ENCODE assay signal across 2 worm cellular contexts in genomic region chrIV:16381933-16382591, ce11.
TF ChIP-seq lines count a peak whose summit lies in the region.

Gene Y7A9D.1 (minus strand): TSS chrIV:16382215.

TF ChIP-seq in whole organism, L1 larva, 84 proteins besides CTCF, POLR2A, EP300 and RAD21 (continued from another document):
- peak in 1 of 2 experiments; percentile 38 for TF ChIP-seq ztf-11 (tag; optimal IDR thresholded peaks at IDR 0.05; lab: Kevin White, UChicago)
- peak; percentile 5 for TF ChIP-seq pax-3 (tag; optimal IDR thresholded peaks at IDR 0.05; lab: Kevin White, UChicago)
- TF ChIP-seq blmp-1 (tag; optimal IDR thresholded peaks at IDR 0.05; lab: Kevin White, UChicago) = no peak
- no peak for TF ChIP-seq ceh-63 (GFP tag; optimal IDR thresholded peaks at IDR 0.05; lab: Kevin White, UChicago)
- peak; percentile 57 for TF ChIP-seq unc-130 (tag; optimal IDR thresholded peaks at IDR 0.05; lab: Kevin White, UChicago)
- peak; percentile 70 for TF ChIP-seq nhr-85 (tag; lab: Kevin White, UChicago)
- TF ChIP-seq C04F5.9 (tag; optimal IDR thresholded peaks at IDR 0.05; lab: Kevin White, UChicago) = no peak
- no peak for TF ChIP-seq mab-9 (GFP tag; IDR thresholded peaks at IDR 0.05; lab: Robert Waterston, UW)
- TF ChIP-seq irx-1 (tag; optimal IDR thresholded peaks at IDR 0.05; lab: Kevin White, UChicago) = peak; percentile 39
- no peak for TF ChIP-seq zag-1 (tag; optimal IDR thresholded peaks at IDR 0.05; lab: Kevin White, UChicago)
- no peak for TF ChIP-seq ceh-90 (tag; optimal IDR thresholded peaks at IDR 0.05; lab: Kevin White, UChicago)
- TF ChIP-seq aha-1 (tag; optimal IDR thresholded peaks at IDR 0.05; lab: Kevin White, UChicago) = no peak
- peak in 1 of 2 experiments; percentile 59 for TF ChIP-seq mdl-1 (tag; optimal IDR thresholded peaks at IDR 0.05; lab: Kevin White, UChicago)
- TF ChIP-seq rnt-1 (tag; optimal IDR thresholded peaks at IDR 0.05; lab: Kevin White, UChicago) = no peak
- peak; percentile 17 for TF ChIP-seq pag-3 (tag; optimal IDR thresholded peaks at IDR 0.05; lab: Kevin White, UChicago; ENCODE audit: borderline replicate concordance, insufficient read depth)
- TF ChIP-seq isw-1 (GFP tag; IDR thresholded peaks at IDR 0.05; lab: Robert Waterston, UW) = no peak
- TF ChIP-seq C34B4.2 (tag; optimal IDR thresholded peaks at IDR 0.05; lab: Kevin White, UChicago) = no peak
- TF ChIP-seq fkh-4 (tag; optimal IDR thresholded peaks at IDR 0.05; lab: Kevin White, UChicago; ENCODE audit: borderline replicate concordance) = no peak
- peak; percentile 65 for TF ChIP-seq nhr-20 (tag; optimal IDR thresholded peaks at IDR 0.05; lab: Kevin White, UChicago)
- TF ChIP-seq grh-1 (GFP tag; IDR thresholded peaks at IDR 0.05; lab: Robert Waterston, UW) = peak; percentile 38; the same call in 1 of the 2 replicates
- no peak for TF ChIP-seq pqm-1 (tag; optimal IDR thresholded peaks at IDR 0.05; lab: Kevin White, UChicago)
- no peak for TF ChIP-seq hlh-17 (GFP tag; optimal IDR thresholded peaks at IDR 0.05; lab: Kevin White, UChicago; ENCODE audit: borderline replicate concordance)

TF ChIP-seq in whole organism, young adult, 124 proteins besides CTCF, POLR2A, EP300 and RAD21 (continued from another document):
- TF ChIP-seq madf-8 (GFP tag; conservative IDR thresholded peaks at IDR 0.05; lab: Robert Waterston, UW) (no peak), sdz-38 (tag; optimal IDR thresholded peaks at IDR 0.05; lab: Kevin White, UChicago) (no peak), snpc-1.1 (tag; optimal IDR thresholded peaks at IDR 0.05; lab: Kevin White, UChicago; ENCODE audit: insufficient read depth) (no peak)
TF ChIP-seq in whole organism, young adult: peak in this region for 47.
